Fruit fly (Drosophila melanogaster) whole organism, pupa: ENCODE measurements around the gene esg.

Source experiments
- CG12605 ChIP-seq: fragments of 200-800 bp; sonication (Bioruptor generic); IDR thresholded peaks from 2 replicates; pipeline ENCODE4 v1.3.6; 2022; ENCODE audit warnings: missing biosample characterization, missing genetic modification characterization
- CG13204 ChIP-seq: fragments of 200-800 bp; sonication (Bioruptor generic); optimal IDR thresholded peaks from 2 replicates; lab custom pipeline; 2018; ENCODE audit warnings: missing biosample characterization, mild to moderate bottlenecking, missing genetic modification characterization, moderate library complexity
- CG14655 ChIP-seq: fragments of 200-800 bp; sonication (Bioruptor generic); optimal IDR thresholded peaks from 3 replicates; lab custom pipeline; 2017; ENCODE audit warnings: mild to moderate bottlenecking, missing biosample characterization, missing genetic modification reagents, missing genetic modification characterization
- CG17806 ChIP-seq: fragments of 200-800 bp; sonication (Bioruptor generic); optimal IDR thresholded peaks from 2 replicates; lab custom pipeline; 2018; ENCODE audit warnings: missing biosample characterization, mild to moderate bottlenecking, missing genetic modification characterization, moderate library complexity
- CG32121 ChIP-seq: fragments of 200-800 bp; sonication (Bioruptor generic); IDR thresholded peaks from 2 replicates; pipeline ENCODE4 v1.3.6; 2022; ENCODE audit warnings: missing biosample characterization, missing genetic modification characterization
- CG4496 ChIP-seq: fragments of 200-800 bp; sonication (Bioruptor generic); IDR thresholded peaks from 3 replicates; pipeline ENCODE4 v1.3.6; 2022; ENCODE audit warnings: missing biosample characterization, missing genetic modification characterization
- CG8301 ChIP-seq: fragments of 200-800 bp; sonication (Bioruptor generic); optimal IDR thresholded peaks from 2 replicates; lab custom pipeline; 2018; ENCODE audit warnings: missing biosample characterization, mild to moderate bottlenecking, missing genetic modification characterization
- D1 ChIP-seq: fragments of 200-800 bp; sonication (Bioruptor generic); optimal IDR thresholded peaks from 2 replicates; lab custom pipeline; 2018; ENCODE audit warnings: missing biosample characterization, mild to moderate bottlenecking, missing genetic modification characterization, moderate library complexity
- EcR ChIP-seq: fragments of 200-800 bp; sonication (Bioruptor generic); optimal IDR thresholded peaks from 3 replicates; lab custom pipeline; 2019; ENCODE audit warnings: missing biosample characterization, missing genetic modification characterization, mild to moderate bottlenecking, moderate library complexity, missing genetic modification reagents
- Ets98B ChIP-seq: fragments of 200-800 bp; sonication (Bioruptor generic); IDR thresholded peaks from 2 replicates; pipeline ENCODE4 v1.3.6; 2022; ENCODE audit warnings: missing biosample characterization, missing genetic modification characterization
- Snoo ChIP-seq: fragments of 200-800 bp; sonication (Bioruptor generic); optimal IDR thresholded peaks from 3 replicates; lab custom pipeline; 2017; ENCODE audit warnings: missing biosample characterization, mild to moderate bottlenecking, missing genetic modification characterization, inconsistent platforms
- gl ChIP-seq: fragments of 200-800 bp; sonication (Bioruptor generic); optimal IDR thresholded peaks from 2 replicates; lab custom pipeline; 2018; ENCODE audit warnings: missing biosample characterization, mild to moderate bottlenecking, missing genetic modification characterization
- rn ChIP-seq: fragments of 200-800 bp; sonication (Bioruptor generic); IDR thresholded peaks from 2 replicates; pipeline ENCODE4 v1.3.6; 2022; ENCODE audit warnings: missing biosample characterization, missing genetic modification characterization

- TF ChIP-seq CG32121 (0 out of 2 replicates have a peak, but pooled peaks have one; percentile 26), Ets98B (no peak), CG4496 (GFP tag; lab: Robert Waterston, UW) (no peak), CG8301 (tag; lab: Kevin White, UChicago) (peak; percentile 68), EcR (no peak), CG14655 (GFP tag; lab: Kevin White, UChicago) (peak; percentile 67), CG12605 (GFP tag; lab: Robert Waterston, UW) (no peak), Snoo (peak; percentile 22), rn (GFP tag; lab: Robert Waterston, UW) (no peak), CG17806 (tag; lab: Kevin White, UChicago) (peak; percentile 59), gl (tag; lab: Kevin White, UChicago) (no peak), CG13204 (GFP tag; lab: Kevin White, UChicago) (no peak), D1 (peak; percentile 41)
Observed at dm6 chr2L:15304359-15304758, 29.3 kb upstream of the esg start.
